Worm (Caenorhabditis elegans): ENCODE data around the gene F48F5.6.
A peak's percentile ranks its signal among the peaks of the same experiment; 100 is the strongest.

The F48F5.6 gene

ce11 chrV:20476981-20477380 is 24.0 kb upstream of the F48F5.6 start (continued):
- TF ChIP-seq hpl-2 (GFP tag; optimal IDR thresholded peaks at IDR 0.05) (no peak), elt-3 (tag; optimal IDR thresholded peaks at IDR 0.05) (peak in 1 of 6 experiments; percentile 41), grh-1 (GFP tag; IDR thresholded peaks at IDR 0.05) (no peak), xbp-1 (tag; optimal IDR thresholded peaks at IDR 0.05) (peak; percentile 23), fkh-10 (GFP tag; optimal IDR thresholded peaks at IDR 0.05) (no peak)

ce11 chrV:20476514-20476913 is 23.5 kb upstream of the F48F5.6 start:
- TF ChIP-seq aha-1 (tag; optimal IDR thresholded peaks at IDR 0.05) (no peak), efl-1 (optimal IDR thresholded peaks at IDR 0.05) (no peak), efl-1 (GFP tag; optimal IDR thresholded peaks at IDR 0.05 in 1 of 2) (peak in 1 of 2 experiments; percentile 69), fkh-10 (GFP tag; optimal IDR thresholded peaks at IDR 0.05) (no peak)

- TF ChIP-seq lsy-2 (tag; optimal IDR thresholded peaks at IDR 0.05) (peak in 1 of 2 experiments; percentile 21), nhr-28 (tag; optimal IDR thresholded peaks at IDR 0.05) (no peak), nhr-11 (tag; optimal IDR thresholded peaks at IDR 0.05) (no peak), snu-23 (GFP tag; optimal IDR thresholded peaks at IDR 0.05) (no peak), unc-98 (GFP tag; IDR thresholded peaks at IDR 0.05) (no peak), unc-86 (tag; optimal IDR thresholded peaks at IDR 0.05) (no peak), ceh-82 (tag; optimal IDR thresholded peaks at IDR 0.05) (no peak), efl-1 (optimal IDR thresholded peaks at IDR 0.05) (no peak), efl-1 (GFP tag; optimal IDR thresholded peaks at IDR 0.05 in 1 of 2) (peak in 1 of 2 experiments; percentile 47)
These were observed 22.8 kb upstream of the F48F5.6 start, which contains the start of gene B0250.7 for ce11 chrV:20475830-20476229. B0250.7 (minus strand) TSS chrV:20476061.

- TF ChIP-seq fkh-10 (GFP tag; optimal IDR thresholded peaks at IDR 0.05) (no peak), nhr-11 (tag; optimal IDR thresholded peaks at IDR 0.05) (no peak), ztf-4 (tag; optimal IDR thresholded peaks at IDR 0.05) (no peak), nhr-237 (tag; optimal IDR thresholded peaks at IDR 0.05) (no peak), tlp-1 (tag; optimal IDR thresholded peaks at IDR 0.05) (no peak), ceh-82 (tag; optimal IDR thresholded peaks at IDR 0.05) (no peak), nhr-85 (tag) (peak; percentile 6)
These were observed 22.0 kb upstream of the F48F5.6 start for ce11 chrV:20475029-20475428.

- TF ChIP-seq ets-5 (GFP tag; IDR thresholded peaks at IDR 0.05) (no peak), ztf-4 (tag; optimal IDR thresholded peaks at IDR 0.05) (no peak)
These were observed 17.4 kb upstream of the F48F5.6 start, which contains the start of gene B0250.8 for ce11 chrV:20470385-20470784. B0250.8 (minus strand) TSS chrV:20470485.

ce11 chrV:20464778-20465177 is 11.8 kb upstream of the F48F5.6 start:
- TF ChIP-seq nhr-71 (tag; optimal IDR thresholded peaks at IDR 0.05), result no peak
- no peak for TF ChIP-seq unc-30 (tag; optimal IDR thresholded peaks at IDR 0.05)
- no peak for TF ChIP-seq lin-39 (tag; optimal IDR thresholded peaks at IDR 0.05)
- TF ChIP-seq efl-1 (optimal IDR thresholded peaks at IDR 0.05), result no peak
- no peak for TF ChIP-seq efl-1 (GFP tag; optimal IDR thresholded peaks at IDR 0.05 in 1 of 2)

ce11 chrV:20460808-20461207 is 7.8 kb upstream of the F48F5.6 start, which contains the start of gene B0250.18:
B0250.18 (minus strand) TSS chrV:20460908.
- TF ChIP-seq fos-1 (tag; optimal IDR thresholded peaks at IDR 0.05) (no peak), ceh-90 (tag; optimal IDR thresholded peaks at IDR 0.05) (no peak), lin-14 (GFP tag; optimal IDR thresholded peaks at IDR 0.05) (no peak), efl-1 (optimal IDR thresholded peaks at IDR 0.05) (no peak), efl-1 (GFP tag; optimal IDR thresholded peaks at IDR 0.05 in 1 of 2) (no peak), fkh-8 (tag; optimal IDR thresholded peaks at IDR 0.05) (no peak), grh-1 (GFP tag; IDR thresholded peaks at IDR 0.05) (no peak), lsy-2 (tag; optimal IDR thresholded peaks at IDR 0.05) (no peak), lin-15B (tag; optimal IDR thresholded peaks at IDR 0.05) (no peak), unc-98 (GFP tag; IDR thresholded peaks at IDR 0.05) (no peak), mep-1 (tag; optimal IDR thresholded peaks at IDR 0.05) (no peak), swsn-7 (tag; optimal IDR thresholded peaks at IDR 0.05) (no peak), nhr-77 (tag; optimal IDR thresholded peaks at IDR 0.05) (no peak)

All from whole organism, L1 larva.